Fruit fly (Drosophila melanogaster) whole organism, prepupa: Measurements from ENCODE around the gene CG43755.

Experiments used
- CG11294 ChIP-seq: fragments of 200-800 bp; sonication (Bioruptor generic); IDR thresholded peaks from 2 replicates; pipeline ENCODE4 v1.3.6; 2022; ENCODE audit warnings: missing biosample characterization, missing genetic modification characterization
- CG16779 ChIP-seq: fragments of 200-800 bp; sonication (Bioruptor generic); optimal IDR thresholded peaks from 3 replicates; lab custom pipeline; 2017; ENCODE audit warnings: missing biosample characterization, mild to moderate bottlenecking, missing genetic modification characterization
- CG6792 ChIP-seq: fragments of 200-800 bp; sonication (Bioruptor generic); optimal IDR thresholded peaks from 3 replicates; lab custom pipeline; 2016; ENCODE audit warnings: missing biosample characterization, missing genetic modification characterization
- Eip75B ChIP-seq: fragments of 200-800 bp; sonication (Bioruptor generic); optimal IDR thresholded peaks from 3 replicates; lab custom pipeline; 2016; ENCODE audit warnings: missing biosample characterization, missing genetic modification characterization
- Hr38 ChIP-seq: sonication (Bioruptor generic); optimal IDR thresholded peaks from 2 replicates; lab custom pipeline; 2016; ENCODE audit warnings: missing biosample characterization, missing genetic modification characterization
- Lpt ChIP-seq: fragments of 200-800 bp; sonication (Bioruptor generic); optimal IDR thresholded peaks from 3 replicates; lab custom pipeline; 2016; ENCODE audit warnings: missing biosample characterization, missing genetic modification characterization
- Smox ChIP-seq: fragments of 200-800 bp; sonication (Bioruptor generic); optimal IDR thresholded peaks from 3 replicates; lab custom pipeline; 2016; ENCODE audit warnings: missing biosample characterization, missing genetic modification characterization
- dsx ChIP-seq: fragments of 200-800 bp; optimal IDR thresholded peaks from 3 replicates; lab custom pipeline; 2019; ENCODE audit warnings: missing biosample characterization, mild to moderate bottlenecking, missing genetic modification characterization, moderate library complexity; ENCODE audit not compliant: poor library complexity, severe bottlenecking

DNA sequence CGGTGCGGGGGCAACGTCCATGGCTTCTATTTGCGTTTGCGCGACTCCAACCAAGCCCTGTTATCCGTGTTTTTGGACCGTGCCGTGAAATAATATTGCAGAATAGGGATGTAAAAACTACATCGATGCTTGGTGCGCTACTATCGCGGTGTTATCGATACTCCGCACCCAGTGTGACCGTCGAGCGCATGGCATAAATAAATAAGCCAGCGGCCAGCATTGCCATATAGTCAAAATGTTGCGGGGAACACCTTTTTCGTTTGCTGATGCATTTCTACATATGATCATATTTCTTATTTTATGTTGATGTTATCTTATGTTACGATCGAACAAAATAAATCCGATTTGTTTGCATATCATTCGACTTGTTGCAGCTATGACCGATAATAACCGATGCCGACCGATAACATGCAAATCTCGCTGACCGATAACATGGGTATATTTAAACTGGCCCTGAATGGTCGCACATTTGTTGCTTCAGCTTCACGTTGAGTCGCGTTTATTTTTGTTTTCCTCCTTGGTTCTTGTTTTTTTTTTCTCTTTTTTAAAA, 52.4 kb downstream of the CG43755 start, which contains the start of gene smo:
- TF ChIP-seq Lpt (GFP tag; lab: Kevin White, UChicago), result no peak
- no peak for TF ChIP-seq Smox (GFP tag; lab: Kevin White, UChicago)
- no peak for TF ChIP-seq CG16779 (tag; lab: Kevin White, UChicago)
- TF ChIP-seq Hr38 (GFP tag; lab: Kevin White, UChicago), result no peak
- TF ChIP-seq Eip75B (GFP tag; lab: Kevin White, UChicago), result no peak
- TF ChIP-seq dsx, result no peak
- TF ChIP-seq CG11294 (GFP tag; lab: Robert Waterston, UW), result no peak
- TF ChIP-seq CG6792 (GFP tag; lab: Kevin White, UChicago), result no peak
